Fruit fly (Drosophila melanogaster) whole organism, embryonic: ENCODE data around the gene holn1.

Experiments used
- Atf6 ChIP-seq: fragments of 200-800 bp; sonication (Bioruptor generic); IDR thresholded peaks from 2 replicates; pipeline ENCODE4 v1.3.6; 2022; ENCODE audit warnings: missing biosample characterization, missing genetic modification characterization
- BEAF-32 ChIP-seq: fragments of 200-800 bp; sonication (Bioruptor generic); optimal IDR thresholded peaks from 3 replicates; lab custom pipeline; 2017; ENCODE audit warnings: missing biosample characterization, missing genetic modification characterization, mild to moderate bottlenecking, moderate library complexity, missing genetic modification reagents
- CG10147 ChIP-seq: fragments of 200-800 bp; sonication (Bioruptor generic); optimal IDR thresholded peaks from 2 replicates; lab custom pipeline; 2019; ENCODE audit warnings: missing biosample characterization, mild to moderate bottlenecking, missing genetic modification characterization, moderate library complexity
- CG10431 ChIP-seq: fragments of 200-800 bp; sonication (Bioruptor generic); optimal IDR thresholded peaks from 3 replicates; lab custom pipeline; 2018; ENCODE audit warnings: missing biosample characterization, mild to moderate bottlenecking, missing genetic modification characterization
- CG10462 ChIP-seq: fragments of 200-800 bp; sonication (Bioruptor generic); optimal IDR thresholded peaks from 2 replicates; lab custom pipeline; 2016; ENCODE audit warnings: missing biosample characterization, missing genetic modification characterization
- CG12155 ChIP-seq: fragments of 200-800 bp; sonication (Bioruptor generic); optimal IDR thresholded peaks from 3 replicates; lab custom pipeline; 2016; ENCODE audit warnings: missing biosample characterization, missing genetic modification characterization
- CG12299 ChIP-seq: fragments of 200-800 bp; sonication (Bioruptor generic); optimal IDR thresholded peaks from 2 replicates; lab custom pipeline; 2018; ENCODE audit warnings: missing biosample characterization, mild to moderate bottlenecking, missing genetic modification characterization
- CG1233 ChIP-seq: fragments of 200-800 bp; sonication (Bioruptor generic); optimal IDR thresholded peaks from 4 replicates; lab custom pipeline; 2018; ENCODE audit warnings: missing biosample characterization, mild to moderate bottlenecking, missing genetic modification characterization
- CG13287 ChIP-seq: fragments of 200-800 bp; sonication (Bioruptor generic); IDR thresholded peaks from 2 replicates; pipeline ENCODE4 v1.3.6; 2022; ENCODE audit warnings: missing biosample characterization, missing genetic modification characterization; ENCODE audit not compliant: partially characterized antibody
- CG14667 ChIP-seq: fragments of 200-800 bp; sonication (Bioruptor generic); IDR thresholded peaks from 2 replicates; pipeline ENCODE4 v1.3.6; 2022; ENCODE audit warnings: missing biosample characterization, missing genetic modification characterization
- CG15011 ChIP-seq: fragments of 200-800 bp; sonication (Bioruptor generic); optimal IDR thresholded peaks from 3 replicates; lab custom pipeline; 2018; ENCODE audit warnings: missing biosample characterization, mild to moderate bottlenecking, missing genetic modification characterization
- CG16863 ChIP-seq: fragments of 200-800 bp; sonication (Bioruptor generic); optimal IDR thresholded peaks from 3 replicates; lab custom pipeline; 2016; ENCODE audit warnings: missing biosample characterization, missing genetic modification characterization
- CG17612 ChIP-seq: fragments of 200-800 bp; sonication (Bioruptor generic); IDR thresholded peaks from 2 replicates; pipeline ENCODE4 v1.3.6; 2022; ENCODE audit warnings: missing biosample characterization, missing genetic modification characterization
- CG1792 ChIP-seq: fragments of 200-800 bp; sonication (Bioruptor generic); optimal IDR thresholded peaks from 2 replicates; lab custom pipeline; 2016; ENCODE audit warnings: missing biosample characterization, missing genetic modification characterization
- CG2678 ChIP-seq: fragments of 200-800 bp; sonication (Bioruptor generic); optimal IDR thresholded peaks from 3 replicates; lab custom pipeline; 2019; ENCODE audit warnings: missing biosample characterization, mild to moderate bottlenecking, missing genetic modification characterization, moderate library complexity
- CG2875 ChIP-seq: fragments of 200-800 bp; sonication (Bioruptor generic); optimal IDR thresholded peaks from 2 replicates; lab custom pipeline; 2017; ENCODE audit warnings: missing biosample characterization, mild to moderate bottlenecking, missing genetic modification characterization, missing genetic modification reagents
- CG3281 ChIP-seq: fragments of 200-800 bp; sonication (Bioruptor generic); optimal IDR thresholded peaks from 3 replicates; lab custom pipeline; 2017; ENCODE audit warnings: missing biosample characterization, mild to moderate bottlenecking, missing genetic modification characterization
- CG4617 ChIP-seq: fragments of 200-800 bp; sonication (Bioruptor generic); optimal IDR thresholded peaks from 3 replicates; lab custom pipeline; 2016; ENCODE audit warnings: missing biosample characterization, missing genetic modification characterization, borderline replicate concordance
- CG6254 ChIP-seq: fragments of 200-800 bp; sonication (Bioruptor generic); optimal IDR thresholded peaks from 3 replicates; lab custom pipeline; 2017; ENCODE audit warnings: mild to moderate bottlenecking, missing biosample characterization, missing genetic modification reagents, missing genetic modification characterization
- CG7372 ChIP-seq: fragments of 200-800 bp; sonication (Bioruptor generic); IDR thresholded peaks from 2 replicates; pipeline ENCODE4 v1.3.6; 2022; ENCODE audit warnings: missing biosample characterization, missing genetic modification characterization
- D19B ChIP-seq: fragments of 200-800 bp; sonication (Bioruptor generic); optimal IDR thresholded peaks from 2 replicates; lab custom pipeline; 2017; ENCODE audit warnings: missing biosample characterization, mild to moderate bottlenecking, missing genetic modification characterization
- Dek ChIP-seq: fragments of 200-800 bp; sonication (Bioruptor generic); optimal IDR thresholded peaks from 3 replicates; lab custom pipeline; 2019; ENCODE audit warnings: missing biosample characterization, mild to moderate bottlenecking, missing genetic modification characterization, moderate library complexity
- Dip3 ChIP-seq: fragments of 200-800 bp; sonication (Bioruptor generic); optimal IDR thresholded peaks from 3 replicates; lab custom pipeline; 2016; ENCODE audit warnings: missing biosample characterization, missing genetic modification characterization
- Drgx ChIP-seq: fragments of 200-800 bp; sonication (Bioruptor generic); IDR thresholded peaks from 2 replicates; pipeline ENCODE4 v1.3.6; 2022; ENCODE audit warnings: missing biosample characterization, missing genetic modification characterization
- E2f1 ChIP-seq: fragments of 200-800 bp; sonication (Bioruptor generic); IDR thresholded peaks from 2 replicates; pipeline ENCODE4 v1.3.6; 2022; ENCODE audit warnings: missing biosample characterization, missing genetic modification characterization
- E2f2 ChIP-seq: fragments of 200-800 bp; sonication (Bioruptor generic); IDR thresholded peaks from 2 replicates; pipeline ENCODE4 v1.3.6; 2022; ENCODE audit warnings: missing biosample characterization, missing genetic modification characterization
- Fer2 ChIP-seq: fragments of 200-800 bp; sonication (Bioruptor generic); optimal IDR thresholded peaks from 2 replicates; lab custom pipeline; 2018; ENCODE audit warnings: missing biosample characterization, mild to moderate bottlenecking, missing genetic modification characterization, moderate library complexity
- HHEX ChIP-seq: fragments of 200-800 bp; sonication (Bioruptor generic); optimal IDR thresholded peaks from 3 replicates; lab custom pipeline; 2017; ENCODE audit warnings: missing biosample characterization, mild to moderate bottlenecking, missing genetic modification characterization, missing genetic modification reagents
- HLH4C ChIP-seq: fragments of 200-800 bp; sonication (Bioruptor generic); IDR thresholded peaks from 3 replicates; pipeline ENCODE4 v1.3.6; 2022; ENCODE audit warnings: missing biosample characterization, missing genetic modification characterization; ENCODE audit not compliant: partially characterized antibody
- Hr78 ChIP-seq, 2 experiments: fragments of 200-800 bp in 1 of 2; fragments of >200 bp in 1 of 2; sonication (Bioruptor generic) in 1 of 2; optimal IDR thresholded peaks; 2 replicates each; lab custom pipeline; 2017 to 2019; ENCODE audit warnings: missing biosample characterization in 2 of 2, missing genetic modification characterization in 2 of 2, mild to moderate bottlenecking in 1 of 2, moderate library complexity in 1 of 2
- Nf-YC ChIP-seq: fragments of 200-800 bp; optimal IDR thresholded peaks from 3 replicates; lab custom pipeline; 2019; ENCODE audit warnings: missing biosample characterization, mild to moderate bottlenecking, missing genetic modification characterization, moderate library complexity
- NfI ChIP-seq: fragments of 200-800 bp; sonication (Bioruptor generic); optimal IDR thresholded peaks from 3 replicates; lab custom pipeline; 2018; ENCODE audit warnings: missing biosample characterization, mild to moderate bottlenecking, missing genetic modification characterization, moderate library complexity
- Optix ChIP-seq: fragments of 200-800 bp; sonication (Bioruptor generic); IDR thresholded peaks from 3 replicates; pipeline ENCODE4 v1.3.6; 2022; ENCODE audit warnings: missing biosample characterization, missing genetic modification characterization
- Sox100B ChIP-seq: fragments of 200-800 bp; sonication (Bioruptor generic); optimal IDR thresholded peaks from 3 replicates; lab custom pipeline; 2018; ENCODE audit warnings: missing biosample characterization, mild to moderate bottlenecking, missing genetic modification characterization
- ab ChIP-seq: fragments of 200-800 bp; sonication (Bioruptor generic); optimal IDR thresholded peaks from 2 replicates; lab custom pipeline; 2016; ENCODE audit warnings: missing biosample characterization, missing genetic modification characterization
- bsh ChIP-seq, 2 experiments: fragments of 200-800 bp; sonication (Bioruptor generic); optimal IDR thresholded peaks; 2 replicates each; lab custom pipeline; 2017 to 2018; ENCODE audit warnings: mild to moderate bottlenecking in 2 of 2, missing biosample characterization in 2 of 2, missing genetic modification characterization in 2 of 2, moderate library complexity in 1 of 2
- chm ChIP-seq: fragments of 200-800 bp; sonication (Bioruptor generic); IDR thresholded peaks from 2 replicates; pipeline ENCODE4 v1.3.6; 2022; ENCODE audit warnings: missing biosample characterization, missing genetic modification characterization
- dimm ChIP-seq: fragments of 200-800 bp; sonication (Bioruptor generic); IDR thresholded peaks from 2 replicates; pipeline ENCODE4 v1.3.6; 2022; ENCODE audit warnings: missing biosample characterization, missing genetic modification characterization
- dysf ChIP-seq: fragments of 200-800 bp; sonication (Bioruptor generic); IDR thresholded peaks from 3 replicates; pipeline ENCODE4 v1.3.6; 2022; ENCODE audit warnings: missing biosample characterization, missing genetic modification characterization
- en ChIP-seq: fragments of 200-800 bp; sonication (Bioruptor generic); optimal IDR thresholded peaks from 2 replicates; lab custom pipeline; 2016; ENCODE audit warnings: missing biosample characterization, missing genetic modification characterization
- esg ChIP-seq: fragments of 200-800 bp; sonication (Bioruptor generic); conservative IDR thresholded peaks from 2 replicates; pipeline ENCODE4 v1.3.6; 2022; ENCODE audit warnings: missing biosample characterization, missing genetic modification characterization
- fd96Cb ChIP-seq: fragments of 200-800 bp; sonication (Bioruptor generic); optimal IDR thresholded peaks from 2 replicates; lab custom pipeline; 2018; ENCODE audit warnings: missing biosample characterization, mild to moderate bottlenecking, missing genetic modification characterization, moderate library complexity
- knrl ChIP-seq: fragments of 200-800 bp; sonication (Bioruptor generic); IDR thresholded peaks from 3 replicates; pipeline ENCODE4 v1.3.6; 2022; ENCODE audit warnings: missing biosample characterization, missing genetic modification characterization; ENCODE audit not compliant: partially characterized antibody
- pum ChIP-seq: fragments of 200-800 bp; sonication (Bioruptor generic); optimal IDR thresholded peaks from 2 replicates; lab custom pipeline; 2016; ENCODE audit warnings: missing biosample characterization, missing genetic modification characterization
- sens-2 ChIP-seq: fragments of 200-800 bp; sonication (Bioruptor generic); IDR thresholded peaks from 2 replicates; pipeline ENCODE4 v1.3.6; 2022; ENCODE audit warnings: missing biosample characterization, missing genetic modification characterization
- tap ChIP-seq: fragments of 200-800 bp; optimal IDR thresholded peaks from 3 replicates; lab custom pipeline; 2019; ENCODE audit warnings: missing biosample characterization, mild to moderate bottlenecking, missing genetic modification characterization, moderate library complexity
- vnd ChIP-seq: fragments of 200-800 bp; sonication (Bioruptor generic); IDR thresholded peaks from 3 replicates; pipeline ENCODE4 v1.3.6; 2022; ENCODE audit warnings: missing biosample characterization, missing genetic modification characterization; ENCODE audit not compliant: partially characterized antibody
- vvl ChIP-seq: fragments of 200-800 bp; sonication (Bioruptor generic); IDR thresholded peaks from 2 replicates; pipeline ENCODE4 v1.3.6; 2022; ENCODE audit warnings: missing biosample characterization, missing genetic modification characterization
- zen ChIP-seq: fragments of 200-800 bp; sonication (Bioruptor generic); optimal IDR thresholded peaks from 3 replicates; lab custom pipeline; 2018; ENCODE audit warnings: missing biosample characterization, mild to moderate bottlenecking, missing genetic modification characterization, moderate library complexity
- zf30C ChIP-seq: fragments of 200-800 bp; sonication (Bioruptor generic); optimal IDR thresholded peaks from 3 replicates; lab custom pipeline; 2018; ENCODE audit warnings: missing biosample characterization, mild to moderate bottlenecking, missing genetic modification characterization

Gene holn1

DNA sequence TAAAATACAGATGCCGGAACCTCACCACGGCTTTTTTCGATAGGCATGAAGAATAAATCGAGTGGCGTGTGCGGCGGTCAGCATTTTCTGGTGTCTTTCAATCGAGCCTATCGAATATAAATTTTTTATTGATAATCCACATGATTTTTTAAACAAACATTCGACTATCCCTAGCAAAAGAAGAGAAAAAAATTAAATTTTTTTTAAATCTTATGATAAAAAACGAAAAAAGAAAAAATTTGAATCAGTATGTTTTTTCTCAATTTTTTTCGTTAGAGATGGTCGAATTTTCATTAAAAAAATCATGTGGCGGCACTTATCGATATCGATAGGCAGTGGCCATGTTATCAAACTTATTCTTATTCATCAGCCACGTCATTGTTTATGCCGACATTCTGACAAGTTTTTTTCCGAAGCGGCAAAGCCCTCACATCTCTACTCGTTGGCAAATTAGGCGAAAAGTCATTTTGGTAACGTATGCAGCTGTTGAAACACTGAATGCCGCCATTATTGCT, 9.2 kb upstream of the holn1 start, which contains the start of the genes SmB and KdelR (continued):
- TF ChIP-seq zf30C (GFP tag; lab: Kevin White, UChicago) (no peak), zen (tag; lab: Kevin White, UChicago) (peak; percentile 11), HLH4C (GFP tag; lab: Robert Waterston, UW) (peak; percentile 96), esg (GFP tag; lab: Robert Waterston, UW) (no peak), Drgx (GFP tag; lab: Robert Waterston, UW) (no peak), Hr78 (GFP tag; optimal IDR thresholded peaks at IDR 0.05; lab: Kevin White, UChicago) (no peak), CG14667 (no peak), fd96Cb (tag; lab: Kevin White, UChicago) (no peak), CG4617 (GFP tag; lab: Kevin White, UChicago) (peak; percentile 18), HHEX (no peak), E2f2 (GFP tag; lab: Robert Waterston, UW) (peak; percentile 68; the same call in 1 of the 2 replicates), CG10147 (no peak), CG17612 (GFP tag; lab: Robert Waterston, UW) (no peak), tap (tag; lab: Kevin White, UChicago) (no peak), CG10462 (GFP tag; lab: Kevin White, UChicago) (no peak), CG1792 (GFP tag; lab: Kevin White, UChicago) (no peak), D19B (GFP tag; lab: Kevin White, UChicago) (no peak), en (GFP tag; lab: Kevin White, UChicago) (no peak), pum (GFP tag; lab: Kevin White, UChicago) (peak; percentile 10), CG1233 (GFP tag; lab: Kevin White, UChicago) (no peak), CG3281 (GFP tag; lab: Kevin White, UChicago) (no peak), Atf6 (GFP tag; lab: Robert Waterston, UW) (no peak), Nf-YC (peak; percentile 60), vvl (GFP tag; lab: Robert Waterston, UW) (0 out of 2 replicates have a peak, but pooled peaks have one; percentile 6), sens-2 (GFP tag; lab: Robert Waterston, UW) (no peak), ab (GFP tag; lab: Kevin White, UChicago) (no peak), CG7372 (no peak), CG15011 (GFP tag; lab: Kevin White, UChicago) (no peak), CG6254 (no peak), bsh (GFP tag; optimal IDR thresholded peaks at IDR 0.05; lab: Kevin White, UChicago) (peak in 1 of 2 experiments; percentile 1), dimm (GFP tag; lab: Robert Waterston, UW) (no peak), CG2678 (tag; lab: Kevin White, UChicago) (no peak), knrl (GFP tag; lab: Robert Waterston, UW) (peak; percentile 69), CG12155 (GFP tag; lab: Kevin White, UChicago) (peak; percentile 52), Optix (GFP tag; lab: Robert Waterston, UW) (no peak), Sox100B (GFP tag; lab: Kevin White, UChicago) (peak; percentile 48), NfI (no peak)
- TF ChIP-seq, all 482 proteins: peak for 131

DNA sequence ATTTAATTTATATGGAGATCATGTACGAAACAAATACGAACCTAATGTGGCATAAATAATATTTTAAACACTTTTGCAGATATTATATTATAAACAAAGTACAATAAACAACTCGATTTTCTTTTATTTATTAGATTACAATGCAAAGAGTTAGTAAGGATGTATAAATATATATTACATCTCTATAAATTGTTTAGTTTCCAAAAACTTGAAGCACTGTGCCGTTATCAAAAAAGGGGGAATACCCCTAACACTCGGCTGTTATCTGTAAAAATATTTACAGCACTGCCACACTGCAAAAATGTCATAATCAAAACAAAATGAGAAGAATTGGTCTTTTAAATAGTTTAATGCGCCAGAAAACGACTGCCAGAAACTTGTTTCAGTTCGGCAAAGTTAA, 7.3 kb upstream of the holn1 start, which contains the start of gene CG5188:
CG5188 (plus strand) TSS at position 302 of the 400 bp plus-strand sequence.
- TF ChIP-seq Fer2 (tag; lab: Kevin White, UChicago) (no peak), CG10431 (GFP tag; lab: Kevin White, UChicago) (peak; percentile 2), zf30C (GFP tag; lab: Kevin White, UChicago) (no peak), CG13287 (GFP tag; lab: Robert Waterston, UW) (peak; percentile 62; the same call in 1 of the 2 replicates), BEAF-32 (GFP tag; lab: Kevin White, UChicago) (peak; percentile 12), E2f1 (GFP tag; lab: Robert Waterston, UW) (no peak), chm (GFP tag; lab: Robert Waterston, UW) (no peak), Dip3 (GFP tag; lab: Kevin White, UChicago) (no peak), vnd (GFP tag; lab: Robert Waterston, UW) (no peak), Dek (tag; lab: Kevin White, UChicago) (peak; percentile 54), CG12299 (no peak), CG16863 (GFP tag; lab: Kevin White, UChicago) (no peak), dysf (GFP tag; lab: Robert Waterston, UW) (no peak; the same call in 2 of the 3 replicates), CG2875 (GFP tag; lab: Kevin White, UChicago) (no peak)
